Fruit fly (Drosophila melanogaster): ENCODE data around the gene RabX2.

RabX2 gene

DNA sequence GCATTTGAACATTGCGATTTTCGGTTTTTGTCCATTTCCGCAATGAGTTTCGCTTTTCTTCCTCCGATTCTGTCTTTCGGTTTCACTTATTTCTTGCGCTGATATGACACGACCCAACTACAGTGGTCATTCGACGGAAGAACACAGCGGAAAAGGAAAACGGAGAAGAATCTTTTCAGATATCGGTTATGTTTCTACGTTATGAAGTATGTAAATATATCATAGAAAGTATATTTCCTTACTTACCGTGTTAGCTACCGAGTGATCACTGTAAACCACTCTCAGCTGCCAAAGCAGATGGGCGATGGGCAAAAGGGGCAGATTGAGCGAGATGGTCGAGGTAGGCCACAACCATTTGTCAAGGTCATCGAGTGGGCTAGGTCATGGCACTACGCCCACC is 29.6 kb upstream of the RabX2 start (continued):
- TF ChIP-seq Dp (GFP tag; optimal IDR thresholded peaks at IDR 0.05) = no peak
- peak; percentile 74; the same call in 1 of the 2 replicates for TF ChIP-seq lmd (GFP tag; IDR thresholded peaks at IDR 0.05)
- no peak for TF ChIP-seq Bgb (GFP tag; IDR thresholded peaks at IDR 0.05; ENCODE audit: partially characterized antibody)
- TF ChIP-seq ranshi (GFP tag; IDR thresholded peaks at IDR 0.05) = peak; percentile 36; the same call in 1 of the 2 replicates
- TF ChIP-seq CG11456 (GFP tag; IDR thresholded peaks at IDR 0.05) = peak; percentile 78; the same call in 2 of the 3 replicates
- TF ChIP-seq CG13296 (GFP tag; optimal IDR thresholded peaks at IDR 0.05) = no peak
- TF ChIP-seq fd96Cb (tag; optimal IDR thresholded peaks at IDR 0.05) = peak; percentile 7
- TF ChIP-seq CG6854 (GFP tag; optimal IDR thresholded peaks at IDR 0.05) = no peak
- TF ChIP-seq cad (GFP tag; optimal IDR thresholded peaks at IDR 0.05) = no peak
- peak; percentile 58 for TF ChIP-seq bab2 (GFP tag; optimal IDR thresholded peaks at IDR 0.05)
- TF ChIP-seq CG6683 (GFP tag; optimal IDR thresholded peaks at IDR 0.05) = no peak
- TF ChIP-seq CG8388 (GFP tag; optimal IDR thresholded peaks at IDR 0.05) = no peak
- TF ChIP-seq CG11398 (GFP tag; optimal IDR thresholded peaks at IDR 0.05) = no peak
- TF ChIP-seq MBD-R2 (GFP tag; IDR thresholded peaks at IDR 0.05) = peak; percentile 35; the same call in 1 of the 2 replicates
- TF ChIP-seq Hr51 (GFP tag; optimal IDR thresholded peaks at IDR 0.05) = peak in 1 of 2 experiments; percentile 36
- no peak for TF ChIP-seq CG13123 (GFP tag; optimal IDR thresholded peaks at IDR 0.05)
- TF ChIP-seq fd102C (GFP tag; optimal IDR thresholded peaks at IDR 0.05) = no peak
- peak; percentile 16 for TF ChIP-seq CG13624 (GFP tag; optimal IDR thresholded peaks at IDR 0.05)
- TF ChIP-seq salm (tag; optimal IDR thresholded peaks at IDR 0.05) = no peak
- peak; percentile 3 for TF ChIP-seq CG1602 (GFP tag; optimal IDR thresholded peaks at IDR 0.05)
- peak; percentile 34 for TF ChIP-seq tx (GFP tag; optimal IDR thresholded peaks at IDR 0.05)
- no peak for TF ChIP-seq CG10959 (GFP tag; IDR thresholded peaks at IDR 0.05)
- no peak for TF ChIP-seq CG2116 (GFP tag; optimal IDR thresholded peaks at IDR 0.05)
- TF ChIP-seq Dbx (GFP tag; IDR thresholded peaks at IDR 0.05) = peak; percentile 63; the same call in 2 of the 3 replicates
- TF ChIP-seq ken (GFP tag; IDR thresholded peaks at IDR 0.05) = no peak
- no peak for TF ChIP-seq CG7928 (GFP tag; optimal IDR thresholded peaks at IDR 0.05)
- no peak for TF ChIP-seq ERR (GFP tag; optimal IDR thresholded peaks at IDR 0.05)
- peak; percentile 25 for TF ChIP-seq CoRest (tag; optimal IDR thresholded peaks at IDR 0.05)
- peak; percentile 94 for TF ChIP-seq Ets65A (GFP tag)
- TF ChIP-seq CG15479 (GFP tag; optimal IDR thresholded peaks at IDR 0.05) = no peak
- peak; percentile 49 for TF ChIP-seq zfh2 (GFP tag; optimal IDR thresholded peaks at IDR 0.05)
- no peak for TF ChIP-seq aop (GFP tag; IDR thresholded peaks at IDR 0.05)
- TF ChIP-seq Tbp (GFP tag; optimal IDR thresholded peaks at IDR 0.05) = no peak
- TF ChIP-seq bsh (GFP tag; optimal IDR thresholded peaks at IDR 0.05) = peak in 1 of 2 experiments; percentile 32
- no peak for TF ChIP-seq CG13894 (tag; optimal IDR thresholded peaks at IDR 0.05)

DNA sequence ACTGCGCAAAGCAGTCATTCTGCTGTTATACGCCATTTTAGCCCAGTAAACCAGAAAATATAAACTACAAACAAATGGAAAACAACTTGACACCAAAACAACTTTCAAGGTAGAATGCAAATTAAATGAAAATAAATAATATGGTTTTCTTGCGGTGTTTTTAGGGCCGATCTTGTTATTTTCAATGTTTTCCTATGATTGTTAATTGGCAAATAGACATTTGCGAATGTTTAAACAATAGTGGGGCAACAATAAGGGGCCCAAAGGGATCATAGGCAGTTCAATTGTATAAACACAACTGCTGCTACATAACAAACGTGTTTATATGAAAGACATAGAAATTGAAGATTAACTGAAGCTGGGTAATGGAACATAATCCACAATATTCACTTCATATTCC is 20.4 kb upstream of the RabX2 start:
- TF ChIP-seq Ada2b (GFP tag; IDR thresholded peaks at IDR 0.05) (no peak), Med (GFP tag) (peak; percentile 37), CG15696 (tag; optimal IDR thresholded peaks at IDR 0.05) (no peak), chn (GFP tag; optimal IDR thresholded peaks at IDR 0.05) (no peak), CG17912 (GFP tag; optimal IDR thresholded peaks at IDR 0.05) (no peak), al (GFP tag; IDR thresholded peaks at IDR 0.05) (no peak), Fer1 (GFP tag; optimal IDR thresholded peaks at IDR 0.05) (peak; percentile 4), zfh2 (GFP tag; optimal IDR thresholded peaks at IDR 0.05) (no peak), chif (GFP tag; optimal IDR thresholded peaks at IDR 0.05) (no peak), sug (tag; optimal IDR thresholded peaks at IDR 0.05) (no peak), NfI (GFP tag; optimal IDR thresholded peaks at IDR 0.05) (no peak), ro (GFP tag; IDR thresholded peaks at IDR 0.05) (no peak), CG3281 (GFP tag; optimal IDR thresholded peaks at IDR 0.05) (peak; percentile 42), Doc2 (GFP tag; IDR thresholded peaks at IDR 0.05) (no peak), Rfx (GFP tag; IDR thresholded peaks at IDR 0.05) (peak; percentile 22; the same call in 1 of the 2 replicates), CG8290 (GFP tag; optimal IDR thresholded peaks at IDR 0.05) (no peak), CG8290 (tag; optimal IDR thresholded peaks at IDR 0.05) (peak in 1 of 2 experiments; percentile 53), CG6791 (GFP tag; IDR thresholded peaks at IDR 0.05; ENCODE audit: partially characterized antibody) (no peak), CG15601 (tag; optimal IDR thresholded peaks at IDR 0.05) (no peak), CG13296 (GFP tag; optimal IDR thresholded peaks at IDR 0.05) (peak; percentile 25)
